Worm (Caenorhabditis elegans) whole organism, young adult: ENCODE results near the gene F07C4.10.

ENCODE experiments used
- F49E8.2 ChIP-seq: sonication (generic microtip); optimal IDR thresholded peaks from 3 replicates; lab custom pipeline; 2017; ENCODE audit warnings: missing genetic modification characterization, mild to moderate bottlenecking, missing compliant biosample characterization, antibody characterized with exemption, moderate library complexity; ENCODE audit not compliant: insufficient read depth
- ama-1 ChIP-seq, 3 experiments: fragments of 150-350 bp in 1 of 3; sonication (generic microtip) in 2 of 3; optimal IDR thresholded peaks; 2 replicates each; lab custom pipeline; 2014 to 2018; ENCODE audit warnings: missing biosample characterization in 2 of 3, missing genetic modification characterization in 2 of 3, missing genetic modification reagents in 2 of 3
- him-1 ChIP-seq: sonication (generic microtip); optimal IDR thresholded peaks from 2 replicates; lab custom pipeline; 2016; ENCODE audit warnings: missing genotype, missing genetic modification reagents, missing genetic modification characterization, missing compliant biosample characterization
- lin-54 ChIP-seq: fragments of 200-800 bp; sonication (Bioruptor generic); optimal IDR thresholded peaks from 2 replicates; lab custom pipeline; 2018; ENCODE audit warnings: mild to moderate bottlenecking, missing genetic modification characterization, missing compliant biosample characterization
- nfya-1 ChIP-seq: sonication (generic microtip); optimal IDR thresholded peaks from 2 replicates; lab custom pipeline; 2017; ENCODE audit warnings: antibody characterized with exemption, missing compliant biosample characterization, missing genetic modification characterization, borderline replicate concordance; ENCODE audit not compliant: insufficient read depth
- pha-4 ChIP-seq: fragments of 150-350 bp; sonication (generic microtip); optimal IDR thresholded peaks from 2 replicates; lab custom pipeline; 2014; ENCODE audit warnings: missing biosample characterization, missing genetic modification reagents, missing genetic modification characterization
- snpc-1.3 ChIP-seq: sonication (generic microtip); optimal IDR thresholded peaks from 2 replicates; lab custom pipeline; 2017; ENCODE audit warnings: missing genetic modification characterization, mild to moderate bottlenecking, missing compliant biosample characterization, antibody characterized with exemption, moderate library complexity, missing genotype, missing genetic modification reagents; ENCODE audit not compliant: insufficient read depth
- zfh-2 ChIP-seq: fragments of 200-800 bp; sonication (Bioruptor generic); conservative IDR thresholded peaks from 2 replicates; pipeline ENCODE4 v1.3.6; 2022; ENCODE audit warnings: missing genetic modification reagents, missing genetic modification characterization, missing compliant biosample characterization

DNA sequence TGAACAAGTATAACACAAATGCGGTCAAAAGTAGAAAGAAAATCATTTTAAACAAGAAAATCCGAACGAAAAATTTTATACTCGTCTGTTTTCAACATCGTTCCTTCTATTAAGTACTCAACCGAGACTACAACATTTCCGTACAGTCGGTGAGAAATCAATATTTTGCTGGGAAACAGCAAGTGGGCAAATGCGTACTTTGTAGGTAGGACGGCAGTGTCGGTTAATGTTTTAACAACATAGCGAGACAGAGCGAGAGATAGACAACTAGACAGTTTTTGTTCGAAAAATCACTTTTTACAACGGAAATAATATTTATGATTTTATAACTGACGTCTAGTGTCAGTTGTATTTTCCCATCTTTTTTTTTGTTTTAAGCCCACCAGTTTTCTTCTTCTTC, 41.7 kb upstream of the F07C4.10 start, which contains the start of gene cyp-33A1:
- TF ChIP-seq nfya-1 (no peak), zfh-2 (no peak), him-1 (tag; lab: Kevin White, UChicago) (no peak), snpc-1.3 (tag; lab: Kevin White, UChicago) (no peak), lin-54 (GFP tag; lab: Kevin White, UChicago) (no peak), F49E8.2 (tag; lab: Kevin White, UChicago) (no peak), ama-1 (optimal IDR thresholded peaks at IDR 0.05; lab: Kevin White, UChicago) (no peak), ama-1 (GFP tag; optimal IDR thresholded peaks at IDR 0.05; lab: Kevin White, UChicago) (no peak), pha-4 (tag; lab: Kevin White, UChicago) (no peak)
